Worm (Caenorhabditis elegans): Measurements from ENCODE around the gene scrm-7.
"Not testable (repeated sequence)": the region's sequence is repeated elsewhere in the genome, so short reads cannot be mapped to it uniquely, and the experiment has no call there.

Gene scrm-7

DNA sequence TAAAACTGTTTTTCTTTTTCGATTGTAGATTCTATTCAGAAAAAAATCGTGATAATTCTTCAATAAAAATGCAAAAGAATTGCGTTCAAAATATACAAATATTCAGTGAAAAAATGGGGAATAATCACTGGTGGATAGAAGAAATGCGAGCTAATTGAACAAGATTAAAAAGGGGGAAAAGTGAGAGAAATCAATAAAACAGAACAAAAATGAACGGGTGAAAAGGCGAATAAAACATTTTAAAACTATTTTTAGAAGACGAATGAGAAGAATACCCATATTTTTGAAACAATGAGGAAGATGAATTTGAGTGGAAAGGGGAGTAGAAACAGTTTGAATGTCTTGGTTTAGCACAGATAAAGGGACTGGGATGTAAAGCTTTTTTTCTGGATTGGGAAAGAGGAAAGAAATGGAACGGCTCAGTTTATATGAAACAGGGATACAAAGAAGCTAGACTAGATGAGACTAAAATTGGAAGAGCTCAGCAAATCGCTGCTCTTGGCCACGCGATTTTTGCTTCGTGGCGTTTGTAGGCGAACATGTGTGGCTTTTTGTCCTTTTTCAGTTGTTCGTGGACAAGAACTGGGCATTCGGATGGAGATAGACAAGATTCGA lies 4.7 kb upstream of the scrm-7 start, which contains the start of gene Y50E8A.12:
Gene Y50E8A.12, minus strand, starts transcription at position 51 of the 615 bp plus-strand sequence.
- TF ChIP-seq unc-62 (GFP tag; optimal IDR thresholded peaks at IDR 0.05) = no peak

- TF ChIP-seq unc-62 (GFP tag; optimal IDR thresholded peaks at IDR 0.05) = no peak
These were observed 1.6 kb upstream of the scrm-7 start, which contains the start of gene Y50E8A.11 for ce11 chrV:14781130-14781529. TSS of gene Y50E8A.11 (plus strand) at chrV:14781430.

DNA sequence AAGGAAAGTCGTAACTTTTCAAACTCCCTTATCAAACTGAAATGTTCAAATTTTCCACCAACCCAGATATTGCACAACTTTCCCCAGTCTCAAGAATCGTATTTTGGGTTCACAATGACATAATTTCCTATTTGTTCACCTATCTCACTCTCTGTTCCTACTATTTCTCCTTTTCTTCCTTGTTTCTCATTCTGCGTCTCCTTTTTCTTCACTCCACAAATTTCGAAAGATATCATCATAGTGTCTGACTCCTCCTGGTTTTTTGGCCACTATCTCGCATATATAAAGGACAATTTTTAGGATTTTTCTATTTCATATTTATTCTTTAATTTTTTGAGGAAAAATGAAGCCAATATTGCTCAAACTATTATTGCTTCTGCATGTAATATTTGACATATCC lies 6.5 kb downstream of the scrm-7 start, which contains the start of gene haf-7:
Gene haf-7, plus strand, starts transcription at position 211 of the 400 bp plus-strand sequence.
- no peak for TF ChIP-seq unc-62 (GFP tag; optimal IDR thresholded peaks at IDR 0.05)

ce11 chrV:14763582-14763981 lies 16.0 kb downstream of the scrm-7 start:
- TF ChIP-seq unc-62 (GFP tag; optimal IDR thresholded peaks at IDR 0.05) = no peak

DNA sequence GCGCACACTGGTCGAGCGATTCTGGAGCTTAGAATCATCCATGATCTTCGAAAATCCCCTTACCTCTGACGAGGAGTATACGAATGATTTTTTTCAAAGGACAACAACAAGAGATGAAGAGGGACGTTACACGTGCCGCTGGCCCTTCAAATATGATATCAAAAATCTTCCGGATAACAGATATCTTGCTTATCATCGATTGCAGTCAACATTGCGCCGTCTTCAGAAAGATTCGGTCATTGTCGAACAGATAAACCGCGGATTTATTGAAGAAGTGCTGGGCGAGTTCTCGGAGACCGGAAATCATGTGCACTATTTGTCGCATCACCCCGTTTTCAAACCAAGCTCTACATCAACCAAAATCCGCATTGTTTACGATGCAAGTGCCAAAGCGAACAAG lies 17.0 kb downstream of the scrm-7 start:
- no peak for TF ChIP-seq unc-62 (GFP tag; optimal IDR thresholded peaks at IDR 0.05)

DNA sequence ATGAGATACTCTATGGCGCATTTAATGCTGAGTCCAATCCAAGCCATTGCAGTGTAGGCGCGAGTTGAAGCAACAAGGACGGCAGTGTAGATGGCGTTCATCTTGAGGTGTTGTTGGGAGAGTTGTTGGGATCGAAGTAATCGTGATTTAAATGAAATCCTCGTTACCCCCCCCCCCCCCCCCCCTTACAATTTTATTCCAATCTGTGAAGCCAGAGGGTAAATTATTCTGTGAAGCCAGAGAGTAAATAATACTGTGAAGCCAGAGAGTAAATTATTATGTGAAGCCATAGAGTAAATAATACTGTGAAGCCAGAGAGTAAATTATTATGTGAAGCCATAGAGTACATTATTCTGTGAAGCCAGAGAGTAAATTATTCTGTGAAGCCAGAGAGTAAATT lies 29.2 kb downstream of the scrm-7 start, which contains the start of gene nspa-10:
Gene nspa-10, minus strand, starts transcription at position 101 of the 400 bp plus-strand sequence.
- not testable (repeated sequence) for TF ChIP-seq unc-62 (GFP tag; optimal IDR thresholded peaks at IDR 0.05)

ce11 chrV:14748608-14749137 lies 30.9 kb downstream of the scrm-7 start, which contains the start of the genes lipl-8 and Y50E8A.22:
TSS of gene lipl-8 (minus strand) at chrV:14748708.
TSS of gene Y50E8A.22 (minus strand) at chrV:14749087.
- no peak for TF ChIP-seq unc-62 (GFP tag; optimal IDR thresholded peaks at IDR 0.05)

DNA sequence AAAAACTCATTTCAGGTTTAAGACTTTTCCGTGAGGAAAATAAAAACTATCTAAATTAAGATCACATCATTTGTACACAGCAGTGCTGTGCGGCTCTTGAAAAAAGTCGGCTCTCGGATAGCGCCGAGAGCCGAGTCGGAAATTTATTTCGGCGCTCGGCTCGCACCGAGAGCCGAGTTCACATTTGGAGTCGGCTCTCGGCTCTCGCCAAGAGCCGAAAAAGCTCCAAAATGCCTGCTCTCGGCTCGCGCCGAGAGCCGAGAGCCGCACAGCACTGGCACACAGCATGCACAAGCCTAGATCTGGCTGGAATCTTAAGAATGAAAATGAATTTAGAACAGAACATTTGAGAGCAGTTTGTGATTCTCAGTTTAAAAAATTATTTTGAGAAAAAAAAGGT lies 32.6 kb downstream of the scrm-7 start:
- no peak for TF ChIP-seq unc-62 (GFP tag; optimal IDR thresholded peaks at IDR 0.05)

DNA sequence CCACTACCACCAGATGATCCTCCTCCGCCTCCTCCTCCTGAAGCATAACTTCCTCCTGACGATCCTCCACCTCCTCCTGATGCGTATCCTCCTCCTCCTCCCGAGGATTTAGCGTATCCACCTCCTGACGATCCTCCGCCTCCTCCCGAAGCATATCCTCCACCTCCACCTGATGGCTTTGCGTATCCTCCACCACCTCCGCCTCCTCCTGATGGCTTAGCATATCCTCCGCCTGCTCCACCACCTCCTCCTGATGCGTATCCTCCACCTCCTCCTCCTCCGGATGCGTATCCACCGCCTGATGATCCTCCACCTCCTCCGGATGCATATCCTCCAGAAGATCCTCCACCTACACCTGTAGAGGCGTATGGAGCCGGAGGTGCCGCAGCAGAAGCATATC lies 34.7 kb downstream of the scrm-7 start:
- no peak for TF ChIP-seq unc-62 (GFP tag; optimal IDR thresholded peaks at IDR 0.05)

DNA sequence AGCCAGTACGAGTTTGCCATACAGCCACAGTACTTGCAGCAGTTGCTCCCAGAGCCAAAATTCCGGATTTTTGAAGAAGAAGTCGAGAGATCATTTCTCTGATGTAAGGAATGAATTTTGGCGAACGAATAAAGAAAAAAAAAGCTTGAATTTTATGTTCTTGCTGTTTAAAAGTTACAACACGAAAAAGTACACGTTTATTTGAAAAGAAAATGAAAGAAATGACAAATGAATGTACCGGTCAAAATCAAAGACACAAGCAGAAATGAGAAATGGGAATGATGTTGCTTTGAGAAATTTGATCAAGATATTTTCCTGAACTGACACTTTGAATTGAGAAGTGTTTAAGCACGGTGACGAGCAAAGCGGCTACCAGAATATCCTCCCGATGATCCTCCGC lies 38.3 kb downstream of the scrm-7 start, which contains the start of gene Y50E8A.6:
Gene Y50E8A.6, minus strand, starts transcription at position 101 of the 400 bp plus-strand sequence.
- no peak for TF ChIP-seq unc-62 (GFP tag; optimal IDR thresholded peaks at IDR 0.05)

DNA sequence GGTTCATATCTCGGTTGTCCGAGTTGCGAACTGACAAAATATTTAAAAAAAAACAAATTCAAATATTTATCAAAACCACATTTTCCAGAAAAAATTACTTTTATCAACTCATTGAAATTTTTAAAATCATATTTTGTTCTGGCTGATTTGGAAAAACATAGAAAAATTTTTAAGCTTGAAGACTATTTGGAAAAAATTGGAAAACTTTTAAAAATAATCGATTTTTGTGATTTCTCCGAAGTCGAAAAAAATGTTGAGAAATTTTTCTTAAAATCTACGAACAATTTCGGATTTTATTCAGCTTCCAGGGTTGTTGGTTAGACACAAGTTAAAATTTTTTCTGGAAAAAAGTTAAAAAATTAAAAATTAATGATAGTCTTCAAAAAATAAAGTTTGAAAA lies 42.7 kb downstream of the scrm-7 start, which contains the start of gene Y50E8A.5:
Gene Y50E8A.5, minus strand, starts transcription at position 101 of the 400 bp plus-strand sequence.
- no peak for TF ChIP-seq unc-62 (GFP tag; optimal IDR thresholded peaks at IDR 0.05)

DNA sequence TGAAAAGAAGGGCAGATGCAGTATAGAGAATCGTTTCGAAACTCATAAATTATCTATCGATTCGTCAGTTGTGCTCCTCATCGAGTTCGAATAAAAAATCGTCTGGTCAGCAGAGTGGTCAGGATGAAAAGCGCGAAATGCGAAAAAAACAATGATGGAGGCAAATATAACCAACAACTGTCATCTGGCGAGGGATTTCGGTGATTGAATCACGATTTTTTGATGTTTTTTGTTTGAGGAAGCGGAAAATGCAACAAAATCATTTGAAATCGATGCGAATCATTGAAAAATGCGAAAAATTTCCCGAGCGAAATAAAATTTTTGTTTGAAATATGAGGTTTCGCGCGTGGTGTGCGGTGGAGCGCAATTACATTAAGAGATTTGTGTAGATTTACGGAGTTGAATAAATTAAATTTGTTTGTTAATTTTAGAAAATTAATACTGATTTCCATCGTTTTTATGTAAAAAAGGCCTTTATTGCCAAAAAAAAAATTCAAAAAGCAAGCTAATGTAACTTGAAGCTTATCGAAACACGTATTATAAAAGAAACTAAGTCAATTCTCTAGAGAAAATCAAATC lies 45.3 kb downstream of the scrm-7 start, which contains the start of gene unc-61:
Gene unc-61, minus strand, starts transcription at position 51 of the 579 bp plus-strand sequence.
- no peak for TF ChIP-seq unc-62 (GFP tag; optimal IDR thresholded peaks at IDR 0.05)

ce11 chrV:14729343-14729742 lies 50.2 kb downstream of the scrm-7 start, which contains the start of gene oig-3:
TSS of gene oig-3 (plus strand) at chrV:14729643.
- TF ChIP-seq unc-62 (GFP tag; optimal IDR thresholded peaks at IDR 0.05) = no peak

- no peak for TF ChIP-seq unc-62 (GFP tag; optimal IDR thresholded peaks at IDR 0.05)
These were observed 50.8 kb downstream of the scrm-7 start, which contains the start of gene Y50E8A.2 for ce11 chrV:14728754-14729153. TSS of gene Y50E8A.2 (minus strand) at chrV:14728854.

Measured in whole organism, dauer.